Worm (Caenorhabditis elegans) whole organism, L4 larva: ENCODE data around the gene C08E8.1.

ENCODE experiments used
- aha-1 ChIP-seq: fragments of 150-350 bp; peaks from one replicate; lab custom pipeline; 2014; ENCODE audit warnings: missing biosample characterization, missing genetic modification characterization
- ceh-82 ChIP-seq: sonication (generic microtip); optimal IDR thresholded peaks from 2 replicates; lab custom pipeline; 2017; ENCODE audit warnings: missing biosample characterization, missing genetic modification characterization
- dpl-1 ChIP-seq: fragments of 150-350 bp; optimal IDR thresholded peaks from 2 replicates; lab custom pipeline; 2014; ENCODE audit warnings: missing biosample characterization, missing genetic modification reagents, missing genetic modification characterization

DNA sequence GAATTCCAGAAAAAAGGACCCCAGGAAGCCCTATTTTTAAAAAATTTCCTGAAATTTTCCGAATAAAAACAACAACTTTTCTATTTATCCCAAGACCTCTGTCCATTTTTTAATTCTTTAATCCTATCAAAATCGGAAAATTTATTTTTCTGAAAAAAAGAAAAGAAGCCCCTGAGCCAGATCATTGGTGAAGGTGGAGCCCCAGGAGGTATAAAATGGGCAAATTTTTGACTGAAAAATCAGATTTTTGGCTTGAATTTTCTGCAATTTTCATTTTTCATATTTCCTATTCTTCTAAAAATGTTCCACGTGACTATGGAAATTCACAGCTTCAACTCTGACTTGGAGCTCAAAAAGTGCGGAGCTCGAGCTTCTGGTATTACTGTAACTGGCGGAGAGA, 16.5 kb upstream of the C08E8.1 start, which contains the start of gene Y51A2B.8:
- no peak for TF ChIP-seq aha-1 (tag; lab: Kevin White, UChicago)
- TF ChIP-seq ceh-82 (tag; lab: Kevin White, UChicago), result no peak
- TF ChIP-seq dpl-1 (GFP tag; lab: Kevin White, UChicago), result no peak
